Worm (Caenorhabditis elegans): Measurements from ENCODE around the gene ZC196.3.

The ZC196.3 gene

DNA sequence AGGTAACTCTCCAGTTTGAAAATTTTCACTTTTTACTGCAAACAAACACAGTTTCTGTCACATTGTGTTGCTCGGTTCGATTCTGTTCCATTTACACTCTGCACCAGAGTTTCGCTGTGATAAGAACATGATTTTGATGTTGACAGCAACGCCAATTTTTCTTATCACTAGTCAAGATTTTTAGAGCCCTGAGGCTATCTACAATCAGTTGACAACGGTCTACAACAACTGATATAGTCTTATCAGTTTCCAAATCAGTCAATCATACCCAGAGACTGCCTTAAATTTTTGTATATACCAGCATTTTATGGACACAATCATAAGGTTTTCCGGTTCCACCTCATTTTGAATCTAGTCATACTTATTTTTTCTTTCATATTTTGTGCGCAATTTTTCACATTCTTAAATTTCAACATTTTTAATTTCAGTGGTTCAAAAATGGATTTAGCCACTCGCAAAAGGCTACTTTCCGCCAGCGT is 32.1 kb downstream of the ZC196.3 start, which contains the start of gene B0507.3 (continued):
- TF ChIP-seq nhr-90 (tag; optimal IDR thresholded peaks at IDR 0.05; ENCODE audit: poor library complexity) (peak; percentile 34), lin-35 (GFP tag; optimal IDR thresholded peaks at IDR 0.05) (peak in 1 of 2 experiments; percentile 68), mdl-1 (tag; optimal IDR thresholded peaks at IDR 0.05) (peak in 1 of 2 experiments; percentile 20), ces-1 (GFP tag; optimal IDR thresholded peaks at IDR 0.05) (no peak), ceh-88 (GFP tag; IDR thresholded peaks at IDR 0.05) (no peak), unc-130 (tag; optimal IDR thresholded peaks at IDR 0.05) (no peak), pqm-1 (tag; optimal IDR thresholded peaks at IDR 0.05) (peak; percentile 96), tlp-1 (tag; optimal IDR thresholded peaks at IDR 0.05) (peak; percentile 86)

DNA sequence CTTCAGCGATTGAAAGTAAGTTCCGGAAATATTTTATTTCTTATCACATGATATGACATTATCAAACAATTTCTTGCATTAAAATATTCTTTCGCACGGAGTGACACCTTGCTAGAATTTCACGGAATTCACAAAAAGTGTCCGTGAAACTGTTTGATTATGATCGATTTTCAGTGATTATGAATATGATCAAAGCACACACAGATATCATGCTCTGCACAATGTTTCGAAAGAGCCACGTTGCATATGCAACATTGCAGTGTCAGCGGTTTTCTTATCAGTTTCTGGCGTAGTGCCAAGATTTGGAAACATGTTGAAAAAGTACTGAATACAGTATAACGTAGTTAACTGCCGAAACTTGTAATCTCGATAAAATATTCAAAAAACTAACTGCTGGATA is 32.7 kb downstream of the ZC196.3 start:
- TF ChIP-seq mep-1 (tag; optimal IDR thresholded peaks at IDR 0.05) = no peak
- TF ChIP-seq irx-1 (tag; optimal IDR thresholded peaks at IDR 0.05) = no peak
- no peak for TF ChIP-seq skn-1 (tag; optimal IDR thresholded peaks at IDR 0.05)
- TF ChIP-seq lin-35 (GFP tag; optimal IDR thresholded peaks at IDR 0.05) = peak in 1 of 2 experiments; percentile 42
- TF ChIP-seq pax-3 (tag; optimal IDR thresholded peaks at IDR 0.05) = no peak
- TF ChIP-seq elt-2 (tag; optimal IDR thresholded peaks at IDR 0.05) = peak; percentile 99
- TF ChIP-seq jun-1 (tag; optimal IDR thresholded peaks at IDR 0.05) = peak; percentile 32
- peak; percentile 44 for TF ChIP-seq nhr-20 (tag; optimal IDR thresholded peaks at IDR 0.05)
- no peak for TF ChIP-seq ceh-63 (GFP tag; optimal IDR thresholded peaks at IDR 0.05)
- TF ChIP-seq mdl-1 (tag; optimal IDR thresholded peaks at IDR 0.05) = peak in 1 of 2 experiments; percentile 4
- peak; percentile 15 for TF ChIP-seq tlp-1 (tag; optimal IDR thresholded peaks at IDR 0.05)
- no peak for TF ChIP-seq nhr-12 (tag; optimal IDR thresholded peaks at IDR 0.05)
- TF ChIP-seq nhr-71 (tag; optimal IDR thresholded peaks at IDR 0.05) = peak; percentile 39
- TF ChIP-seq snu-23 (GFP tag; optimal IDR thresholded peaks at IDR 0.05) = no peak

DNA sequence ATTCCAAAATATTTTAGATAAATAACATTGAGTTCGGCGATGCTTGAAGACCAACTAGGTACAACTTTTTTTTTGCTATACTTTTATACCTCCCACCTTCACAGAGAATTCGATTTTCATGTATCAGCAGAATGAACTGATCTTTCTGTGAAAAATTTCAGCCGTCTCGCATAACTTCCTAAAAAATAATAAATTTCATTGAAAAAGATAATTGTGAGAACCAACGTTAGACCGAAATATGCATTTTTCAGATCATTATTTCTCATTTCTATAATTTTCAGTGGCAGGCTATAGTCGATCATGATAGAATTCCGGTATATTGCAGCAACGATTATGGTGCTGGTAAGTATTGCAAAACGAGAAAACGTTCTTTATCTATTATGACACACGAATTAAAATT is 35.1 kb downstream of the ZC196.3 start, which contains the start of gene srx-115:
TSS of gene srx-115 (plus strand) at position 301 of the 400 bp plus-strand sequence.
- TF ChIP-seq C16A3.4 (tag; optimal IDR thresholded peaks at IDR 0.05) (no peak), jun-1 (tag; optimal IDR thresholded peaks at IDR 0.05) (no peak), sup-37 (GFP tag; optimal IDR thresholded peaks at IDR 0.05) (no peak), pqm-1 (tag; optimal IDR thresholded peaks at IDR 0.05) (no peak)

ce11 chrV:8773826-8774382 is 37.4 kb downstream of the ZC196.3 start, which contains the start of gene B0507.2:
B0507.2 (plus strand) TSS chrV:8774332.
- peak in 1 of 2 experiments; percentile 35 for TF ChIP-seq lsy-2 (tag; optimal IDR thresholded peaks at IDR 0.05)
- peak; percentile 5 for TF ChIP-seq C16A3.4 (tag; optimal IDR thresholded peaks at IDR 0.05)
- TF ChIP-seq irx-1 (tag; optimal IDR thresholded peaks at IDR 0.05) = peak; percentile 49
- TF ChIP-seq efl-1 (optimal IDR thresholded peaks at IDR 0.05) = peak in 1 of 2 experiments; percentile 7
- no peak for TF ChIP-seq efl-1 (GFP tag; optimal IDR thresholded peaks at IDR 0.05 in 1 of 2)
- TF ChIP-seq nhr-71 (tag; optimal IDR thresholded peaks at IDR 0.05) = peak; percentile 1
- TF ChIP-seq elt-2 (tag; optimal IDR thresholded peaks at IDR 0.05) = peak; percentile 6
- no peak for TF ChIP-seq ama-1 (optimal IDR thresholded peaks at IDR 0.05)
- TF ChIP-seq skn-1 (tag; optimal IDR thresholded peaks at IDR 0.05) = peak; percentile 43
- TF ChIP-seq lin-14 (GFP tag; optimal IDR thresholded peaks at IDR 0.05) = peak; percentile 68
- TF ChIP-seq ceh-82 (tag; optimal IDR thresholded peaks at IDR 0.05) = peak in 1 of 3 experiments; percentile 16
- TF ChIP-seq lin-35 (GFP tag; optimal IDR thresholded peaks at IDR 0.05) = peak; percentile 16 to 24
- TF ChIP-seq snu-23 (GFP tag; optimal IDR thresholded peaks at IDR 0.05) = peak; percentile 1
- no peak for TF ChIP-seq nhr-12 (tag; optimal IDR thresholded peaks at IDR 0.05)
- no peak for TF ChIP-seq lir-3 (tag; optimal IDR thresholded peaks at IDR 0.05; ENCODE audit: poor library complexity)
- TF ChIP-seq dpl-1 (GFP tag; optimal IDR thresholded peaks at IDR 0.05) = peak in 1 of 3 experiments; percentile 38

- no peak for TF ChIP-seq C04F5.9 (tag; optimal IDR thresholded peaks at IDR 0.05)
- TF ChIP-seq mep-1 (tag; optimal IDR thresholded peaks at IDR 0.05) = no peak
- TF ChIP-seq sox-4 (tag; optimal IDR thresholded peaks at IDR 0.05) = no peak
- no peak for TF ChIP-seq isw-1 (GFP tag; IDR thresholded peaks at IDR 0.05)
- TF ChIP-seq unc-30 (tag; optimal IDR thresholded peaks at IDR 0.05) = no peak
- TF ChIP-seq nhr-71 (tag; optimal IDR thresholded peaks at IDR 0.05) = no peak
- TF ChIP-seq pax-3 (tag; optimal IDR thresholded peaks at IDR 0.05) = no peak
- TF ChIP-seq zag-1 (tag; optimal IDR thresholded peaks at IDR 0.05) = no peak
- TF ChIP-seq lin-13 (GFP tag; optimal IDR thresholded peaks at IDR 0.05) = no peak
- no peak for TF ChIP-seq jun-1 (tag; optimal IDR thresholded peaks at IDR 0.05)
- TF ChIP-seq fos-1 (tag; optimal IDR thresholded peaks at IDR 0.05) = no peak
- no peak for TF ChIP-seq ces-1 (GFP tag; optimal IDR thresholded peaks at IDR 0.05)
- no peak for TF ChIP-seq lin-39 (tag; optimal IDR thresholded peaks at IDR 0.05)
- TF ChIP-seq snu-23 (GFP tag; optimal IDR thresholded peaks at IDR 0.05) = no peak
- TF ChIP-seq ama-1 (optimal IDR thresholded peaks at IDR 0.05) = no peak
- TF ChIP-seq sup-37 (GFP tag; optimal IDR thresholded peaks at IDR 0.05) = no peak
- TF ChIP-seq efl-1 (optimal IDR thresholded peaks at IDR 0.05) = no peak
- TF ChIP-seq efl-1 (GFP tag; optimal IDR thresholded peaks at IDR 0.05 in 1 of 2) = no peak
- no peak for TF ChIP-seq fkh-10 (GFP tag; optimal IDR thresholded peaks at IDR 0.05)
- TF ChIP-seq ceh-63 (GFP tag; optimal IDR thresholded peaks at IDR 0.05) = no peak
- no peak for TF ChIP-seq nhr-90 (tag; optimal IDR thresholded peaks at IDR 0.05; ENCODE audit: poor library complexity)
These were observed 39.8 kb downstream of the ZC196.3 start, which contains the start of gene B0507.1 for ce11 chrV:8776270-8776669. B0507.1 (plus strand) TSS chrV:8776570.

All from whole organism, L1 larva.